Fruit fly (Drosophila melanogaster) S2 (cell line): Measurements from ENCODE around the gene nerfin-1.

Source experiments
- CG8478 ChIP-seq: fragments of >200 bp; optimal IDR thresholded peaks from 2 replicates; lab custom pipeline; 2018
- CTCF ChIP-seq, 2 experiments: fragments of >200 bp; optimal IDR thresholded peaks; 2 replicates each; lab custom pipeline; 2018

- TF ChIP-seq CG8478 (lab: Kevin White, UChicago) (no peak), CTCF (optimal IDR thresholded peaks at IDR 0.05; lab: Kevin White, UChicago) (no peak)
Measured at dm6 chr3L:901442-901841, 7.5 kb upstream of the nerfin-1 start.
